Fruit fly (Drosophila melanogaster) whole organism, embryonic: ENCODE measurements around the gene GatB.

Experiments
- Adf1 ChIP-seq: fragments of 200-800 bp; sonication (Bioruptor generic); IDR thresholded peaks from 2 replicates; pipeline ENCODE4 v1.3.6; 2022; ENCODE audit warnings: missing biosample characterization, missing genetic modification characterization
- CG10209 ChIP-seq: fragments of 200-800 bp; sonication (Bioruptor generic); optimal IDR thresholded peaks from 3 replicates; lab custom pipeline; 2017; ENCODE audit warnings: missing biosample characterization, mild to moderate bottlenecking, missing genetic modification characterization, missing genetic modification reagents
- CG10565 ChIP-seq: fragments of 200-800 bp; sonication (Bioruptor generic); optimal IDR thresholded peaks from 3 replicates; lab custom pipeline; 2016; ENCODE audit warnings: missing biosample characterization, mild to moderate bottlenecking, missing genetic modification characterization
- CG12104 ChIP-seq: fragments of 200-800 bp; sonication (Bioruptor generic); optimal IDR thresholded peaks from 3 replicates; lab custom pipeline; 2016; ENCODE audit warnings: missing biosample characterization, missing genetic modification characterization
- CG1233 ChIP-seq: fragments of 200-800 bp; sonication (Bioruptor generic); optimal IDR thresholded peaks from 4 replicates; lab custom pipeline; 2018; ENCODE audit warnings: missing biosample characterization, mild to moderate bottlenecking, missing genetic modification characterization
- CG12659 ChIP-seq: fragments of 200-800 bp; sonication (Bioruptor generic); optimal IDR thresholded peaks from 3 replicates; lab custom pipeline; 2017; ENCODE audit warnings: mild to moderate bottlenecking, missing biosample characterization, missing genetic modification reagents, missing genetic modification characterization
- CG14710 ChIP-seq: fragments of 200-800 bp; sonication (Bioruptor generic); optimal IDR thresholded peaks from 3 replicates; lab custom pipeline; 2019; ENCODE audit warnings: missing biosample characterization, mild to moderate bottlenecking, missing genetic modification characterization, moderate library complexity
- CG15269 ChIP-seq: fragments of 200-800 bp; sonication (Bioruptor generic); optimal IDR thresholded peaks from 2 replicates; lab custom pipeline; 2018; ENCODE audit warnings: missing biosample characterization, mild to moderate bottlenecking, missing genetic modification characterization, moderate library complexity
- CG1602 ChIP-seq: fragments of 200-800 bp; sonication (Bioruptor generic); optimal IDR thresholded peaks from 3 replicates; lab custom pipeline; 2016; ENCODE audit warnings: missing biosample characterization, missing genetic modification characterization
- CG16779 ChIP-seq: fragments of 200-800 bp; sonication (Bioruptor generic); IDR thresholded peaks from 2 replicates; pipeline ENCODE4 v1.3.6; 2022; ENCODE audit warnings: missing biosample characterization, missing genetic modification characterization
- CG17385 ChIP-seq: fragments of 200-800 bp; sonication (Bioruptor generic); optimal IDR thresholded peaks from 3 replicates; lab custom pipeline; 2018; ENCODE audit warnings: missing biosample characterization, mild to moderate bottlenecking, missing genetic modification characterization
- CG17568 ChIP-seq: fragments of 200-800 bp; sonication (Bioruptor generic); optimal IDR thresholded peaks from 2 replicates; lab custom pipeline; 2018; ENCODE audit warnings: missing biosample characterization, mild to moderate bottlenecking, missing genetic modification characterization, moderate library complexity
- CG18599 ChIP-seq: fragments of 200-800 bp; sonication (Bioruptor generic); optimal IDR thresholded peaks from 3 replicates; lab custom pipeline; 2017; ENCODE audit warnings: missing biosample characterization, missing genetic modification characterization, mild to moderate bottlenecking, moderate library complexity, missing genetic modification reagents
- CG32767 ChIP-seq: fragments of 200-800 bp; sonication (Bioruptor generic); IDR thresholded peaks from 2 replicates; pipeline ENCODE4 v1.3.6; 2022; ENCODE audit warnings: missing biosample characterization, missing genetic modification characterization
- CG3281 ChIP-seq: fragments of 200-800 bp; sonication (Bioruptor generic); optimal IDR thresholded peaks from 3 replicates; lab custom pipeline; 2017; ENCODE audit warnings: missing biosample characterization, mild to moderate bottlenecking, missing genetic modification characterization
- CG33213 ChIP-seq: fragments of 200-800 bp; sonication (Bioruptor generic); optimal IDR thresholded peaks from 3 replicates; lab custom pipeline; 2016; ENCODE audit warnings: missing biosample characterization, missing genetic modification characterization
- CG8089 ChIP-seq: fragments of 200-800 bp; sonication (Bioruptor generic); optimal IDR thresholded peaks from 3 replicates; lab custom pipeline; 2016; ENCODE audit warnings: missing biosample characterization, missing genetic modification characterization
- CG9797 ChIP-seq: fragments of 200-800 bp; sonication (Bioruptor generic); optimal IDR thresholded peaks from 3 replicates; lab custom pipeline; 2018; ENCODE audit warnings: missing biosample characterization, mild to moderate bottlenecking, missing genetic modification characterization
- HLH3B ChIP-seq: fragments of 200-800 bp; sonication (Bioruptor generic); IDR thresholded peaks from 2 replicates; pipeline ENCODE4 v1.3.6; 2022; ENCODE audit warnings: missing biosample characterization, missing genetic modification characterization
- Hey ChIP-seq: fragments of 200-800 bp; sonication (Bioruptor generic); optimal IDR thresholded peaks from 3 replicates; lab custom pipeline; 2018; ENCODE audit warnings: missing biosample characterization, mild to moderate bottlenecking, missing genetic modification characterization
- Hmr ChIP-seq: fragments of 200-800 bp; sonication (Bioruptor generic); optimal IDR thresholded peaks from 3 replicates; lab custom pipeline; 2017; ENCODE audit warnings: mild to moderate bottlenecking, missing biosample characterization, missing genetic modification reagents, missing genetic modification characterization
- Hmx ChIP-seq: fragments of 200-800 bp; sonication (Bioruptor generic); optimal IDR thresholded peaks from 2 replicates; lab custom pipeline; 2016; ENCODE audit warnings: missing biosample characterization, missing genetic modification characterization
- Hr51 ChIP-seq, 2 experiments: fragments of 200-800 bp; sonication (Bioruptor generic); optimal IDR thresholded peaks; 2 replicates in 1 of 2; 3 replicates in 1 of 2; lab custom pipeline; 2016 to 2018; ENCODE audit warnings: missing biosample characterization in 2 of 2, missing genetic modification characterization in 2 of 2, mild to moderate bottlenecking in 1 of 2, moderate library complexity in 1 of 2
- Lim3 ChIP-seq: fragments of 200-800 bp; sonication (Bioruptor generic); IDR thresholded peaks from 2 replicates; pipeline ENCODE4 v1.3.6; 2022; ENCODE audit warnings: missing biosample characterization, missing genetic modification characterization
- NFAT ChIP-seq: fragments of 200-800 bp; sonication (Bioruptor generic); IDR thresholded peaks from 2 replicates; pipeline ENCODE4 v1.3.6; 2022; ENCODE audit warnings: missing biosample characterization, missing genetic modification characterization
- Oaz ChIP-seq: fragments of 200-800 bp; sonication (Bioruptor generic); IDR thresholded peaks from 2 replicates; pipeline ENCODE4 v1.3.6; 2022; ENCODE audit warnings: missing biosample characterization, missing genetic modification characterization
- Oli ChIP-seq: fragments of 200-800 bp; sonication (Bioruptor generic); optimal IDR thresholded peaks from 2 replicates; lab custom pipeline; 2018; ENCODE audit warnings: missing biosample characterization, mild to moderate bottlenecking, missing genetic modification characterization, moderate library complexity
- Pdp1 ChIP-seq, 2 experiments: fragments of 200-800 bp; sonication (Bioruptor generic); optimal IDR thresholded peaks; 3 replicates each; lab custom pipeline; 2016; ENCODE audit warnings: missing biosample characterization in 2 of 2, missing genetic modification characterization in 2 of 2, mild to moderate bottlenecking in 1 of 2, moderate library complexity in 1 of 2
- Sin3A ChIP-seq: fragments of >200 bp; optimal IDR thresholded peaks from 2 replicates; lab custom pipeline; 2018
- Sox102F ChIP-seq: fragments of 200-800 bp; sonication (Bioruptor generic); optimal IDR thresholded peaks from 2 replicates; lab custom pipeline; 2018; ENCODE audit warnings: missing biosample characterization, mild to moderate bottlenecking, missing genetic modification characterization, moderate library complexity
- YL-1 ChIP-seq: fragments of 200-800 bp; sonication (Bioruptor generic); optimal IDR thresholded peaks from 3 replicates; lab custom pipeline; 2017; ENCODE audit warnings: missing biosample characterization, mild to moderate bottlenecking, missing genetic modification characterization
- ara ChIP-seq: fragments of 200-800 bp; sonication (Bioruptor generic); IDR thresholded peaks from 2 replicates; pipeline ENCODE4 v1.3.6; 2022; ENCODE audit warnings: missing biosample characterization, missing genetic modification characterization
- bowl ChIP-seq: fragments of 200-800 bp; sonication (Bioruptor generic); IDR thresholded peaks from 2 replicates; pipeline ENCODE4 v1.3.6; 2022; ENCODE audit warnings: missing biosample characterization, missing genetic modification characterization
- ci ChIP-seq: fragments of 200-800 bp; sonication (Bioruptor generic); IDR thresholded peaks from 3 replicates; pipeline ENCODE4 v1.3.6; 2022; ENCODE audit warnings: missing biosample characterization, missing genetic modification characterization
- crp ChIP-seq, 2 experiments: fragments of 200-800 bp; sonication (Bioruptor generic); optimal IDR thresholded peaks; 2 replicates in 1 of 2; 3 replicates in 1 of 2; lab custom pipeline; 2017; ENCODE audit warnings: missing biosample characterization in 2 of 2, missing genetic modification characterization in 2 of 2, mild to moderate bottlenecking in 1 of 2, moderate library complexity in 1 of 2
- dmrt11E ChIP-seq: fragments of 200-800 bp; sonication (Bioruptor generic); optimal IDR thresholded peaks from 3 replicates; lab custom pipeline; 2018; ENCODE audit warnings: missing biosample characterization, mild to moderate bottlenecking, missing genetic modification characterization, moderate library complexity
- gcm2 ChIP-seq: fragments of 200-800 bp; sonication (Bioruptor generic); optimal IDR thresholded peaks from 2 replicates; lab custom pipeline; 2016; ENCODE audit warnings: missing biosample characterization, missing genetic modification characterization
- h ChIP-seq: fragments of >200 bp; optimal IDR thresholded peaks from 2 replicates; lab custom pipeline; 2017
- lilli ChIP-seq: fragments of 200-800 bp; sonication (Bioruptor generic); optimal IDR thresholded peaks from 3 replicates; lab custom pipeline; 2016; ENCODE audit warnings: missing biosample characterization, missing genetic modification characterization
- pho ChIP-seq: fragments of 200-800 bp; sonication (Bioruptor generic); optimal IDR thresholded peaks from 2 replicates; lab custom pipeline; 2016; ENCODE audit warnings: missing biosample characterization, missing genetic modification characterization
- sob ChIP-seq: fragments of 200-800 bp; sonication (Bioruptor generic); IDR thresholded peaks from 2 replicates; pipeline ENCODE4 v1.3.6; 2022; ENCODE audit warnings: missing biosample characterization, missing genetic modification characterization
- sug ChIP-seq: fragments of 200-800 bp; optimal IDR thresholded peaks from 2 replicates; lab custom pipeline; 2019; ENCODE audit warnings: missing biosample characterization, mild to moderate bottlenecking, missing genetic modification characterization, moderate library complexity
- trh ChIP-seq: fragments of 200-800 bp; sonication (Bioruptor generic); optimal IDR thresholded peaks from 2 replicates; lab custom pipeline; 2016; ENCODE audit warnings: missing biosample characterization, missing genetic modification characterization
- vfl ChIP-seq: fragments of 200-800 bp; sonication (Bioruptor generic); optimal IDR thresholded peaks from 2 replicates; lab custom pipeline; 2016; ENCODE audit warnings: missing biosample characterization, missing genetic modification characterization
- wdn ChIP-seq: fragments of 200-800 bp; sonication (Bioruptor generic); IDR thresholded peaks from 2 replicates; pipeline ENCODE4 v1.3.6; 2022; ENCODE audit warnings: missing biosample characterization, missing genetic modification characterization
- wek ChIP-seq: fragments of 200-800 bp; sonication (Bioruptor generic); optimal IDR thresholded peaks from 3 replicates; lab custom pipeline; 2018; ENCODE audit warnings: missing biosample characterization, mild to moderate bottlenecking, missing genetic modification characterization, moderate library complexity
- zen ChIP-seq: fragments of 200-800 bp; sonication (Bioruptor generic); optimal IDR thresholded peaks from 3 replicates; lab custom pipeline; 2018; ENCODE audit warnings: missing biosample characterization, mild to moderate bottlenecking, missing genetic modification characterization, moderate library complexity

Gene GatB

DNA sequence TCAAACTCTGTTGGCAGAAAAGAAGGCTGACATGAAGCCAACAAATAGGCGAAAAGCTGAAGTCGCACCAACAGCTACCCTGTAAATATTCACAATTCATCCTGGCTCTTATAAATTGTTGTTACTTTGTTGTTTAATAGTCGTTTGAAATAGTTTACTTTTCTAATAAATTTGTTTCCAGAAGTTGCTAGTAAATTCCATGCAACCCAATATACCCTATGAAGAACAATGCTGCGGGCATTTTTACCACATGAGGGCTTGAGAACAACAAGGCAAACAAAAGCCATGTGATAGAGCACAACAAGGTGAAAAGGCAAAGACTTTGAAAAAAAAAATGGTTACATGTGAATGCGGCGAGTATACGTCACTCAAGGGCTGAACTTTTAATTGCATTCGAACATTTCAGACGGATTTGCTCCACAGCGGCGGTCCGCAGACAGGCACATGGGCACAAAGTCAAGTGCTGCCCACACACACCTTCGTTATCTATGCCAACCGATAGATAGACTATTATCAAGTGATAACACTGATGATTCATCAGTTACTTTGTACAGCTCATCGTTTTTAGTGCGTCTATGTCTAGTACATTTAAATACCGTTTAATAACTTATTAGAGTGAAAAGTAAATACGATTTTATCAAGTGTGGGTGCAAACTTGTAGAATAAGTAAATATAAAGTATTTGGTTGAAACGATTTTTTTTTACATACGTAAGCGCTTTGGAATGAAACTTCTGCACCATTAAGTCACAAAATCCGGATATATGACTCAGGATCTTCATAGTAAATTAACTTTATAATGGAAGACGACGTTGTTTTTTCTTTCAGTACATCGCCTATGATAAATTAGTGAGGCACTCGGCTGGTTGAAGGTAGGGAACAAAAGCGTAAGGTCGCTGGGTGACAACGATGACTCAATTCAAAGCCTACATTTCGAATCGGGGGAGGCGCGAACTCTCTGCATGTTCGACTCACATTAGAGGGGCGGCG, 30.7 kb downstream of the GatB start (continued):
- TF ChIP-seq CG1233 (GFP tag; lab: Kevin White, UChicago) (peak; percentile 65), CG10565 (GFP tag; lab: Kevin White, UChicago) (no peak), Hey (tag; lab: Kevin White, UChicago) (no peak), Oaz (GFP tag; lab: Robert Waterston, UW) (peak; percentile 60; the same call in 1 of the 2 replicates), zen (tag; lab: Kevin White, UChicago) (peak; percentile 50), YL-1 (GFP tag; lab: Kevin White, UChicago) (no peak)
- TF ChIP-seq, all 482 proteins: peak for 366

DNA sequence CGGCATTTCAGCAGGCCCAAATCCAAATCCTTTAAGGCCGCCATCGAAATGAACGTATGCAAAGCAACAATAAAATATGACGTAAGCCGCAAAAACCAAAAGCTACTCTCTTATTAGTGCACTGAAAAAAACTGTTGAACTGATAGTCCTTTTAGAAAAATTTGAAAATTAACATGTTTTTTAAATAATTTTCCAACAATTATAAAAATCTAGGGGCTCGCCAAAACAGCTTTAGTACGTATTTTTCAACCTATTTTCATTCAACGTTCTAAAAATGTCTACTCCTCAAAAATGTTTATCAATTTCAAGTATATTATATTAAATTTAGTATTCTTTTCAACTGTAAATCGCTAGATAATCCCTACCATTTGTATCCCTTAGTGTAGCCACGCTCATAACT, 36.6 kb downstream of the GatB start:
- TF ChIP-seq CG33213 (GFP tag; lab: Kevin White, UChicago) (no peak), pho (no peak), sob (no peak), Adf1 (no peak), CG18599 (GFP tag; lab: Kevin White, UChicago) (peak; percentile 26), NFAT (GFP tag; lab: Robert Waterston, UW) (no peak), CG14710 (tag; lab: Kevin White, UChicago) (no peak), CG16779 (GFP tag; lab: Robert Waterston, UW) (no peak), CG1602 (no peak), Hr51 (GFP tag; optimal IDR thresholded peaks at IDR 0.05; lab: Kevin White, UChicago) (peak in 1 of 2 experiments; percentile 52), dmrt11E (tag; lab: Kevin White, UChicago) (no peak), CG8089 (GFP tag; lab: Kevin White, UChicago) (no peak), CG12104 (GFP tag; lab: Kevin White, UChicago) (peak; percentile 7), wek (GFP tag; lab: Kevin White, UChicago) (no peak), Oli (tag; lab: Kevin White, UChicago) (peak; percentile 38), CG17568 (GFP tag; lab: Kevin White, UChicago) (no peak), CG17385 (GFP tag; lab: Kevin White, UChicago) (peak; percentile 18), CG12659 (GFP tag; lab: Kevin White, UChicago) (peak; percentile 31), Sox102F (GFP tag; lab: Kevin White, UChicago) (peak; percentile 35), HLH3B (GFP tag; lab: Robert Waterston, UW) (no peak), vfl (no peak), CG10209 (GFP tag; lab: Kevin White, UChicago) (no peak), CG9797 (GFP tag; lab: Kevin White, UChicago) (no peak), crp (GFP tag; optimal IDR thresholded peaks at IDR 0.05; lab: Kevin White, UChicago) (no peak), Sin3A (lab: Kevin White, UChicago) (no peak), gcm2 (GFP tag; lab: Kevin White, UChicago) (no peak), ci (GFP tag; lab: Robert Waterston, UW) (no peak), Hmx (no peak), Hmr (GFP tag; lab: Kevin White, UChicago) (peak; percentile 40), Pdp1 (GFP tag; optimal IDR thresholded peaks at IDR 0.05; lab: Kevin White, UChicago) (peak in 1 of 2 experiments; percentile 16), CG32767 (no peak), lilli (GFP tag; lab: Kevin White, UChicago) (peak; percentile 11), h (lab: Kevin White, UChicago) (no peak), bowl (GFP tag; lab: Robert Waterston, UW) (no peak), CG3281 (GFP tag; lab: Kevin White, UChicago) (peak; percentile 14), Lim3 (no peak), CG1233 (GFP tag; lab: Kevin White, UChicago) (no peak), wdn (GFP tag; lab: Robert Waterston, UW) (no peak), trh (no peak), sug (tag; lab: Kevin White, UChicago) (no peak), ara (no peak), CG15269 (tag; lab: Kevin White, UChicago) (peak; percentile 62)
